Fruit fly (Drosophila melanogaster): Measurements from ENCODE around the gene CG8838.

Gene CG8838

dm6 chr2L:3319731-3320295 is 37.6 kb upstream of the CG8838 start, which contains the start of the genes Fign and CG8837 (continued):
- no peak for TF ChIP-seq Hey (tag; optimal IDR thresholded peaks at IDR 0.05)
- TF ChIP-seq CG17568 (GFP tag; optimal IDR thresholded peaks at IDR 0.05) = no peak
- TF ChIP-seq CkIIα-i1 (GFP tag; IDR thresholded peaks at IDR 0.05) = no peak
- TF ChIP-seq row (GFP tag; IDR thresholded peaks at IDR 0.05) = no peak
- no peak for TF ChIP-seq Hmx (GFP tag; optimal IDR thresholded peaks at IDR 0.05)
- TF ChIP-seq CG4854 (GFP tag; optimal IDR thresholded peaks at IDR 0.05) = no peak
- no peak for TF ChIP-seq CG16863 (GFP tag; optimal IDR thresholded peaks at IDR 0.05)
- no peak for TF ChIP-seq CG16779 (GFP tag; IDR thresholded peaks at IDR 0.05)
- TF ChIP-seq CG14965 (GFP tag; optimal IDR thresholded peaks at IDR 0.05; ENCODE audit: borderline replicate concordance) = no peak
- TF ChIP-seq CG10267 (tag; optimal IDR thresholded peaks at IDR 0.05) = no peak
- no peak for TF ChIP-seq CG4617 (GFP tag; optimal IDR thresholded peaks at IDR 0.05; ENCODE audit: borderline replicate concordance)
- no peak for TF ChIP-seq CG13624 (GFP tag; optimal IDR thresholded peaks at IDR 0.05)
- no peak for TF ChIP-seq CG14014 (GFP tag; IDR thresholded peaks at IDR 0.05)
- no peak for TF ChIP-seq eyg (GFP tag; optimal IDR thresholded peaks at IDR 0.05)
- no peak for TF ChIP-seq CG2199 (GFP tag; IDR thresholded peaks at IDR 0.05)
- no peak for TF ChIP-seq ara (GFP tag; IDR thresholded peaks at IDR 0.05)
- no peak for TF ChIP-seq fru (optimal IDR thresholded peaks at IDR 0.05)
- TF ChIP-seq D19B (GFP tag; optimal IDR thresholded peaks at IDR 0.05) = no peak
- no peak for TF ChIP-seq CG9437 (GFP tag; optimal IDR thresholded peaks at IDR 0.05)
- no peak for TF ChIP-seq Hand (GFP tag; optimal IDR thresholded peaks at IDR 0.05)
- no peak for TF ChIP-seq HLHmδ (GFP tag; optimal IDR thresholded peaks at IDR 0.05)
- no peak for TF ChIP-seq Lpt (GFP tag; optimal IDR thresholded peaks at IDR 0.05)
- TF ChIP-seq abd-A (tag; optimal IDR thresholded peaks at IDR 0.05) = no peak
- TF ChIP-seq nom (GFP tag; optimal IDR thresholded peaks at IDR 0.05) = no peak
- TF ChIP-seq Fer1 (GFP tag; optimal IDR thresholded peaks at IDR 0.05) = no peak
- no peak for TF ChIP-seq CG17612 (GFP tag; IDR thresholded peaks at IDR 0.05)
- TF ChIP-seq CG3995 (GFP tag; optimal IDR thresholded peaks at IDR 0.05) = peak; percentile 67
- no peak for TF ChIP-seq HHEX (GFP tag; optimal IDR thresholded peaks at IDR 0.05)
- TF ChIP-seq vvl (GFP tag; IDR thresholded peaks at IDR 0.05) = no peak
- TF ChIP-seq lov (optimal IDR thresholded peaks at IDR 0.05) = no peak
- TF ChIP-seq lov (GFP tag; IDR thresholded peaks at IDR 0.05) = no peak
- no peak for TF ChIP-seq CG33557 (GFP tag; optimal IDR thresholded peaks at IDR 0.05)
- TF ChIP-seq Poxn (GFP tag; IDR thresholded peaks at IDR 0.05) = no peak
- no peak for TF ChIP-seq CG4282 (GFP tag; optimal IDR thresholded peaks at IDR 0.05)
- TF ChIP-seq sens (GFP tag) = no peak
- TF ChIP-seq Awh (GFP tag; IDR thresholded peaks at IDR 0.05) = no peak
- TF ChIP-seq CG14050 (GFP tag; IDR thresholded peaks at IDR 0.05) = no peak
- no peak for TF ChIP-seq CG11695 (GFP tag; IDR thresholded peaks at IDR 0.05)
- no peak for TF ChIP-seq Hr39 (optimal IDR thresholded peaks at IDR 0.05)
- no peak for TF ChIP-seq CG3281 (GFP tag; optimal IDR thresholded peaks at IDR 0.05)
- no peak for TF ChIP-seq CG12236 (GFP tag; optimal IDR thresholded peaks at IDR 0.05)
- no peak for TF ChIP-seq Ravus (GFP tag; IDR thresholded peaks at IDR 0.05)
- peak; percentile 98 for TF ChIP-seq stwl (tag; optimal IDR thresholded peaks at IDR 0.05)
- peak; percentile 94 for TF ChIP-seq Dp (GFP tag; optimal IDR thresholded peaks at IDR 0.05)
- no peak for TF ChIP-seq Eip74EF (GFP tag; optimal IDR thresholded peaks at IDR 0.05)
- no peak for TF ChIP-seq CG1602 (GFP tag; optimal IDR thresholded peaks at IDR 0.05)
- no peak for TF ChIP-seq so (GFP tag; IDR thresholded peaks at IDR 0.05)
- no peak for TF ChIP-seq CG2889 (GFP tag; IDR thresholded peaks at IDR 0.05)
- no peak for TF ChIP-seq CG2120 (GFP tag; optimal IDR thresholded peaks at IDR 0.05)
- no peak for TF ChIP-seq sug (tag; optimal IDR thresholded peaks at IDR 0.05)
- peak; percentile 57 for TF ChIP-seq unc-4 (GFP tag; IDR thresholded peaks at IDR 0.05; ENCODE audit: partially characterized antibody)
- TF ChIP-seq CG8388 (GFP tag; optimal IDR thresholded peaks at IDR 0.05) = no peak
- TF ChIP-seq CG6689 (GFP tag; IDR thresholded peaks at IDR 0.05) = no peak

Data from whole organism, embryonic.